Worm (Caenorhabditis elegans): ENCODE results near the gene C05C12.1.

ce11 chrIV:11230069-11230468 is 23.7 kb upstream of the C05C12.1 start, which contains the start of gene best-7:
- TF ChIP-seq klf-2 (GFP tag; conservative IDR thresholded peaks at IDR 0.05) = no peak
- no peak for TF ChIP-seq ref-1 (GFP tag; conservative IDR thresholded peaks at IDR 0.05)
- TF ChIP-seq med-1 (GFP tag; optimal IDR thresholded peaks at IDR 0.05; ENCODE audit: insufficient read depth) = no peak
- no peak for TF ChIP-seq ztf-23 (GFP tag; IDR thresholded peaks at IDR 0.05)
- no peak for TF ChIP-seq flt-1 (GFP tag; IDR thresholded peaks at IDR 0.05)
- TF ChIP-seq tab-1 (GFP tag; IDR thresholded peaks at IDR 0.05) = no peak
- no peak for TF ChIP-seq T22C8.4 (GFP tag; IDR thresholded peaks at IDR 0.05)
